Worm (Caenorhabditis elegans) whole organism, L2 larva: ENCODE results near the gene slc-25A29.
A peak's percentile ranks its signal among the peaks of the same experiment; 100 is the strongest.

Experiments
- ama-1 ChIP-seq: fragments of 150-350 bp; optimal IDR thresholded peaks from 2 replicates; lab custom pipeline; 2018; ENCODE audit warnings: inconsistent platforms
- elt-1 ChIP-seq: fragments of 150-350 bp; optimal IDR thresholded peaks from 2 replicates; lab custom pipeline; 2014; ENCODE audit warnings: missing biosample characterization, missing genetic modification characterization
- nhr-12 ChIP-seq: fragments of 150-350 bp; optimal IDR thresholded peaks from 2 replicates; lab custom pipeline; 2014; ENCODE audit warnings: missing biosample characterization, missing genetic modification characterization
- nhr-21 ChIP-seq: fragments of 150-350 bp; optimal IDR thresholded peaks from 2 replicates; lab custom pipeline; 2014; ENCODE audit warnings: missing biosample characterization, missing genetic modification characterization
- ztf-11 ChIP-seq: sonication (generic microtip); optimal IDR thresholded peaks from 2 replicates; lab custom pipeline; 2017; ENCODE audit warnings: missing biosample characterization, missing genetic modification characterization
- ztf-4 ChIP-seq: fragments of 150-350 bp; optimal IDR thresholded peaks from 2 replicates; lab custom pipeline; 2014; ENCODE audit warnings: missing biosample characterization, missing genetic modification characterization

DNA sequence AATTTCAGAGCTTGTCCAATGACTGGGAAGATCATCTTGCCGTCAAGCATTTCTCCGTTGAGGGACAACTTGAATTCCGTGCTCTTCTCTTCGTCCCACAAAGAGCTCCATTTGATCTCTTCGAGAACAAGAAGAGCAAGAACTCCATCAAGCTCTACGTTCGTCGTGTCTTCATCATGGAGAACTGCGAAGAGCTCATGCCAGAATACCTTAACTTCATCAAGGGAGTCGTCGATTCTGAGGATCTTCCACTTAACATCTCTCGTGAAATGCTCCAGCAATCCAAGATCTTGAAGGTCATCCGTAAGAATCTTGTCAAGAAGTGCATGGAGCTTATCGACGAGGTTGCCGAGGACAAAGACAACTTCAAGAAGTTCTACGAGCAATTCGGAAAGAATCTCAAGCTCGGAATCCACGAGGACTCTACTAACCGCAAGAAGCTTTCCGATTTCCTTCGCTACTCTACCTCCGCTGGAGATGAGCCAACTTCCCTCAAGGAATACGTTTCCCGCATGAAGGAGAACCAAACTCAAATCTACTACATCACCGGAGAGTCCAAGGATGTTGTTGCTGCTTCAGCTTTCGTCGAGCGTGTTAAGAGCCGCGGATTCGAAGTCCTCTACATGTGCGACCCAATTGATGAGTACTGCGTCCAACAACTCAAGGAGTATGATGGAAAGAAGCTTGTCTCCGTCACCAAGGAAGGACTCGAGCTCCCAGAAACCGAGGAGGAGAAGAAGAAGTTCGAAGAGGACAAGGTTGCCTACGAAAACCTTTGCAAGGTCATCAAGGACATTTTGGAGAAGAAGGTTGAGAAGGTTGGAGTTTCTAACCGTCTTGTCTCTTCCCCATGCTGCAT lies 29.4 kb upstream of the slc-25A29 start:
- no peak for TF ChIP-seq nhr-21
- no peak for TF ChIP-seq ztf-11 (tag; lab: Kevin White, UChicago)
- TF ChIP-seq nhr-12 (tag; lab: Kevin White, UChicago) = no peak
- TF ChIP-seq ama-1 (lab: Kevin White, UChicago) = peak; percentile 60
- TF ChIP-seq elt-1 (tag; lab: Kevin White, UChicago) = no peak
- peak; percentile 16 for TF ChIP-seq ztf-4 (tag; lab: Kevin White, UChicago)
